Worm (Caenorhabditis elegans) whole organism, L4 larva: ENCODE data around the gene cyp-32B1.
A peak's percentile ranks its signal among the peaks of the same experiment; 100 is the strongest.

ENCODE experiments used
- R02D3.7 ChIP-seq: fragments of 150-350 bp; sonication (generic microtip); optimal IDR thresholded peaks from 3 replicates; lab custom pipeline; 2014; ENCODE audit warnings: missing biosample characterization, missing genetic modification characterization
- ZK546.5 ChIP-seq, 2 experiments: sonication (generic microtip); optimal IDR thresholded peaks; 2 replicates each; lab custom pipeline; 2017; ENCODE audit warnings: missing biosample characterization in 2 of 2, missing genetic modification characterization in 2 of 2
- ama-1 ChIP-seq: fragments of 150-350 bp; optimal IDR thresholded peaks from 2 replicates; lab custom pipeline; 2014; ENCODE audit warnings: inconsistent platforms, mixed read lengths
- dmd-9 ChIP-seq: fragments of 200-800 bp; sonication (Bioruptor generic); IDR thresholded peaks from 2 replicates; pipeline ENCODE4 v1.3.6; 2022; ENCODE audit warnings: missing genetic modification reagents, missing genetic modification characterization, missing compliant biosample characterization
- dpl-1 ChIP-seq: fragments of 150-350 bp; optimal IDR thresholded peaks from 2 replicates; lab custom pipeline; 2014; ENCODE audit warnings: missing biosample characterization, missing genetic modification reagents, missing genetic modification characterization
- mdl-1 ChIP-seq, 2 experiments: fragments of 150-350 bp in 1 of 2; sonication (generic microtip) in 1 of 2; optimal IDR thresholded peaks; 2 replicates each; lab custom pipeline; 2014 to 2017; ENCODE audit warnings: missing biosample characterization in 2 of 2, missing genetic modification characterization in 2 of 2
- nhr-10 ChIP-seq: fragments of 150-350 bp; optimal IDR thresholded peaks from 2 replicates; lab custom pipeline; 2014; ENCODE audit warnings: missing biosample characterization, missing genetic modification characterization
- nhr-11 ChIP-seq: fragments of 150-350 bp; optimal IDR thresholded peaks from 2 replicates; lab custom pipeline; 2014; ENCODE audit warnings: missing biosample characterization, missing genetic modification characterization
- nhr-48 ChIP-seq: sonication (generic microtip); optimal IDR thresholded peaks from 2 replicates; lab custom pipeline; 2016; ENCODE audit warnings: mild to moderate bottlenecking, missing genetic modification characterization, missing compliant biosample characterization
- nhr-76 ChIP-seq: fragments of 150-350 bp; optimal IDR thresholded peaks from 2 replicates; lab custom pipeline; 2014; ENCODE audit warnings: missing biosample characterization, missing genetic modification characterization
- unc-130 ChIP-seq: sonication (generic microtip); optimal IDR thresholded peaks from 2 replicates; lab custom pipeline; 2016; ENCODE audit warnings: missing genetic modification reagents, missing genetic modification characterization, missing compliant biosample characterization

DNA sequence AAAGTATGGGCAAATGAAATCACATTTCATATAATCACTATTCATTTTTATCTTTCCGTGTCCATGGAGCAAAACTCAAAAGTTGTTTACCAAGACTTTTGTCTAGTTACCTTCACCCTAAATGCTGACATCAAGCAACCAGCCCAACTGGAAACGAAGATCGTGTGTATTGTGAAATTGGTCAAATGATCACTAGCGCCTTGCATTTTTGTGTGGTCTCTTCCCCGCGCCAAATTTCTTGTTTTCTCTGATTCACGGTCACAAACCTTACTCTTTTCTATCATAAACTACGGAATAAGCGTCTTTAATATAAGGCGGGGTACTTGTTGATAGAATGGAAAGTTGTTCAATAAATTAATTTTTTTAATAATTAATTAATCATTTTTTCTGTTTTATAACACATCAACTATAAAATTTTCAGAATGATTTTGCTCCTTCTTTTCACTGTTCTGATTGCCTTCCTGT, 48.9 kb upstream of the cyp-32B1 start, which contains the start of gene cyp-33C7:
- TF ChIP-seq R02D3.7 (tag; lab: Kevin White, UChicago) (no peak), mdl-1 (tag; optimal IDR thresholded peaks at IDR 0.05; lab: Kevin White, UChicago) (peak in 1 of 2 experiments; percentile 68), ama-1 (no peak), nhr-11 (no peak), dmd-9 (GFP tag; lab: Robert Waterston, UW) (no peak), dpl-1 (GFP tag; lab: Kevin White, UChicago) (peak; percentile 15), nhr-10 (tag; lab: Kevin White, UChicago) (no peak), nhr-76 (tag; lab: Kevin White, UChicago) (no peak), nhr-48 (tag; lab: Kevin White, UChicago) (peak; percentile 29), unc-130 (GFP tag; lab: Kevin White, UChicago) (no peak), ZK546.5 (tag; optimal IDR thresholded peaks at IDR 0.05; lab: Kevin White, UChicago) (no peak)
